Worm (Caenorhabditis elegans): Measurements from ENCODE around the gene cct-5.

DNA sequence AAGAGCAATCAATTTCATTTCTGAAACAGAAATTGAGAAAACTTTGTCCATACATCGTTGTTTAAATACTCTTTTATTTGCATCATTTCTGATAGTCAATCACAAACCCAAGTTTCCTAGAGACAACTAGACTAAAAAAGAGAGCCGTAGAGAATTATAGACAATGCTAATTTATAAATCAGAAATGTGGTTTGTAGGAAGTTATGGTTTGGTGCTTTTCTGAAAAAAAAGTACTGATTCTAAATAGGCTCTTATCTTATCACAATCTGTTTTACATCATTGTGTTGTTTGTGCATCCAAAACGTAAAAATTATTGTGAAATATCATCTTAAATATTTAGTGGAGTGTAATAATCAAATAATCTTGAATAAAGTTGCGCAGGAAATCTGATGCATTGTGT is 32.7 kb upstream of the cct-5 start, which contains the start of gene ugt-62:
- no peak for TF ChIP-seq xbp-1 (tag; optimal IDR thresholded peaks at IDR 0.05)
- TF ChIP-seq lsy-2 (tag; optimal IDR thresholded peaks at IDR 0.05) = no peak
- no peak for TF ChIP-seq ama-1 (optimal IDR thresholded peaks at IDR 0.05)
- TF ChIP-seq dpl-1 (GFP tag; optimal IDR thresholded peaks at IDR 0.05) = no peak
- no peak for TF ChIP-seq unc-62 (GFP tag; optimal IDR thresholded peaks at IDR 0.05)
- no peak for TF ChIP-seq nhr-237 (tag; optimal IDR thresholded peaks at IDR 0.05)
- TF ChIP-seq lin-15B (tag; optimal IDR thresholded peaks at IDR 0.05) = no peak

Data from whole organism, L1 larva.